Fruit fly (Drosophila melanogaster): Measurements from ENCODE around the gene Pgant4.

Pgant4 gene

DNA sequence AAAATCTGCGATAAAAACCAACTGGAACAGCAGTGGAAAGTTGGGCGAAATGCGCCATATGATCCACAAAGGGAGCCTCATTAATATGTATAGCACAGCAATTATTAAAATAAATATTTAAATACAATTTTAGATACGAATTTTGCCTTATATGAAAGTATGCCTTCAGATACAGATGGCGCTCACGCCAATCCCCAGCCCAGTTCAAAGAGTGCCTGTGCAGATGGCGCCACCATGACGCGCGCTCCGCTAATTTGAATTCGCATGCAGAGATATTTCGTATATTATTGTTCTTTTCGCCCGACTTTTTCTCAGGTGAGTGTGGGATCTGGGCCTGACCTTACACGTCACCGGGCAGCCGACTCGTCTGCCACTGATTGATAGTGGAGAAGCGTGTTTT, at the start of gene Pgant4 (continued):
- TF ChIP-seq CG2712 (tag; optimal IDR thresholded peaks at IDR 0.05) (peak; percentile 51), Dp (GFP tag; optimal IDR thresholded peaks at IDR 0.05) (peak; percentile 97), CG10147 (GFP tag; optimal IDR thresholded peaks at IDR 0.05) (no peak), CG4404 (GFP tag; IDR thresholded peaks at IDR 0.05) (no peak), Hr39 (optimal IDR thresholded peaks at IDR 0.05) (no peak), Awh (GFP tag; IDR thresholded peaks at IDR 0.05) (0 out of 2 replicates have a peak, but pooled peaks have one; percentile 29), CG3407 (GFP tag; optimal IDR thresholded peaks at IDR 0.05) (no peak), CG30403 (GFP tag; optimal IDR thresholded peaks at IDR 0.05) (peak; percentile 57), TFAM (GFP tag; optimal IDR thresholded peaks at IDR 0.05) (no peak), gcm2 (GFP tag; optimal IDR thresholded peaks at IDR 0.05) (no peak), lmd (GFP tag; IDR thresholded peaks at IDR 0.05) (peak; percentile 60), sob (GFP tag; IDR thresholded peaks at IDR 0.05) (peak; percentile 78), CG4730 (GFP tag; IDR thresholded peaks at IDR 0.05) (no peak; the same call in 1 of the 2 replicates), CG34224 (GFP tag; IDR thresholded peaks at IDR 0.05; ENCODE audit: partially characterized antibody) (no peak), shn (GFP tag; optimal IDR thresholded peaks at IDR 0.05) (no peak), CG2678 (tag; optimal IDR thresholded peaks at IDR 0.05) (no peak), CG12236 (GFP tag; optimal IDR thresholded peaks at IDR 0.05) (no peak), NFAT (GFP tag; IDR thresholded peaks at IDR 0.05) (peak; percentile 94), zfh2 (GFP tag; optimal IDR thresholded peaks at IDR 0.05) (no peak), ind (GFP tag; optimal IDR thresholded peaks at IDR 0.05) (peak; percentile 43), lab (GFP tag; optimal IDR thresholded peaks at IDR 0.05) (no peak), Ets97D (GFP tag; optimal IDR thresholded peaks at IDR 0.05) (no peak), mirr (GFP tag; optimal IDR thresholded peaks at IDR 0.05) (no peak), ap (GFP tag; IDR thresholded peaks at IDR 0.05) (peak; percentile 32; the same call in 1 of the 2 replicates), abd-A (tag; optimal IDR thresholded peaks at IDR 0.05) (no peak), CG7556 (GFP tag; optimal IDR thresholded peaks at IDR 0.05) (no peak), CG9876 (GFP tag; optimal IDR thresholded peaks at IDR 0.05) (peak; percentile 32), Hr78 (GFP tag; optimal IDR thresholded peaks at IDR 0.05) (no peak), BtbVII (GFP tag; optimal IDR thresholded peaks at IDR 0.05) (no peak), pho (GFP tag; optimal IDR thresholded peaks at IDR 0.05) (no peak), CG4328 (GFP tag; optimal IDR thresholded peaks at IDR 0.05) (no peak), chn (GFP tag; optimal IDR thresholded peaks at IDR 0.05) (peak; percentile 22), amos (GFP tag; IDR thresholded peaks at IDR 0.05; ENCODE audit: partially characterized antibody) (peak; percentile 28; the same call in 1 of the 2 replicates), cas (GFP tag; IDR thresholded peaks at IDR 0.05) (no peak), her (GFP tag; optimal IDR thresholded peaks at IDR 0.05) (no peak), CG2116 (GFP tag; optimal IDR thresholded peaks at IDR 0.05) (peak; percentile 15), CHES-1-like (GFP tag; optimal IDR thresholded peaks at IDR 0.05) (peak; percentile 23), run (tag; optimal IDR thresholded peaks at IDR 0.05) (no peak), MTF-1 (GFP tag; optimal IDR thresholded peaks at IDR 0.05; ENCODE audit: borderline replicate concordance) (peak; percentile 25), CG2875 (GFP tag; optimal IDR thresholded peaks at IDR 0.05) (peak; percentile 25), Hsf (GFP tag; optimal IDR thresholded peaks at IDR 0.05) (peak; percentile 67), aop (GFP tag; IDR thresholded peaks at IDR 0.05) (no peak), Poxn (GFP tag; IDR thresholded peaks at IDR 0.05) (no peak), Xbp1 (GFP tag; optimal IDR thresholded peaks at IDR 0.05) (peak; percentile 80), kah (GFP tag; optimal IDR thresholded peaks at IDR 0.05) (no peak), Vsx1 (GFP tag; optimal IDR thresholded peaks at IDR 0.05) (no peak), esg (GFP tag; conservative IDR thresholded peaks at IDR 0.05) (no peak; the same call in 1 of the 2 replicates), CG18011 (GFP tag; optimal IDR thresholded peaks at IDR 0.05) (no peak), dpn (GFP tag; optimal IDR thresholded peaks at IDR 0.05) (peak; percentile 40 to 69), CG16815 (GFP tag; optimal IDR thresholded peaks at IDR 0.05) (peak; percentile 5), CG8924 (tag; optimal IDR thresholded peaks at IDR 0.05) (no peak)
